Worm (Caenorhabditis elegans) whole organism, late embryonic: ENCODE data around the gene F10C2.7.

Experiments used
- C08G9.2 ChIP-seq: sonication (generic microtip); optimal IDR thresholded peaks from 2 replicates; lab custom pipeline; 2016; ENCODE audit warnings: mild to moderate bottlenecking, missing genetic modification characterization, moderate library complexity, missing compliant biosample characterization
- Y22D7AL.16 ChIP-seq: sonication (generic microtip); optimal IDR thresholded peaks from 2 replicates; lab custom pipeline; 2016; ENCODE audit warnings: missing genetic modification characterization, missing compliant biosample characterization
- ahr-1 ChIP-seq: sonication (generic microtip); optimal IDR thresholded peaks from 2 replicates; lab custom pipeline; 2016; ENCODE audit warnings: missing genetic modification characterization, missing compliant biosample characterization
- ama-1 ChIP-seq: fragments of 150-350 bp; optimal IDR thresholded peaks from 2 replicates; lab custom pipeline; 2014
- ceh-34 ChIP-seq: sonication (generic microtip); optimal IDR thresholded peaks from 2 replicates; lab custom pipeline; 2016; ENCODE audit warnings: mild to moderate bottlenecking, missing genetic modification characterization, missing compliant biosample characterization
- ceh-6 ChIP-seq: fragments of 200-800 bp; sonication (Bioruptor generic); optimal IDR thresholded peaks from 2 replicates; lab custom pipeline; 2018; ENCODE audit warnings: mild to moderate bottlenecking, missing genetic modification characterization, missing compliant biosample characterization
- dve-1 ChIP-seq: sonication (generic microtip); optimal IDR thresholded peaks from 2 replicates; lab custom pipeline; 2017; ENCODE audit warnings: antibody characterized with exemption, mild to moderate bottlenecking, missing genetic modification characterization, missing compliant biosample characterization
- elt-2 ChIP-seq: sonication (generic microtip); optimal IDR thresholded peaks from 2 replicates; lab custom pipeline; 2016; ENCODE audit warnings: missing genetic modification reagents, missing genetic modification characterization, missing compliant biosample characterization
- hlh-6 ChIP-seq: sonication (generic microtip); optimal IDR thresholded peaks from 2 replicates; lab custom pipeline; 2016; ENCODE audit warnings: missing genotype, missing genetic modification characterization, missing compliant biosample characterization
- nhr-11 ChIP-seq: fragments of 150-350 bp; optimal IDR thresholded peaks from 2 replicates; lab custom pipeline; 2014; ENCODE audit warnings: missing biosample characterization, missing genetic modification characterization
- pqm-1 ChIP-seq: sonication (generic microtip); optimal IDR thresholded peaks from 2 replicates; lab custom pipeline; 2016; ENCODE audit warnings: missing genetic modification characterization, missing compliant biosample characterization

- TF ChIP-seq pqm-1 (tag; lab: Kevin White, UChicago) (no peak), C08G9.2 (tag; lab: Kevin White, UChicago) (no peak), ahr-1 (no peak), Y22D7AL.16 (tag; lab: Kevin White, UChicago) (no peak), elt-2 (no peak), hlh-6 (tag; lab: Kevin White, UChicago) (no peak), ceh-6 (GFP tag; lab: Kevin White, UChicago) (no peak), ceh-34 (tag; lab: Kevin White, UChicago) (no peak), dve-1 (tag; lab: Kevin White, UChicago) (no peak), nhr-11 (tag; lab: Kevin White, UChicago) (no peak), ama-1 (lab: Kevin White, UChicago) (no peak)
Measured at ce11 chrV:12025683-12026082, 28.0 kb upstream of the F10C2.7 start.
